Fruit fly (Drosophila melanogaster) whole organism, embryonic: ENCODE results near the gene ebd1.

Source experiments
- Atf-2 ChIP-seq: fragments of 200-800 bp; sonication (Bioruptor generic); optimal IDR thresholded peaks from 2 replicates; lab custom pipeline; 2016; ENCODE audit warnings: missing biosample characterization, missing genetic modification characterization
- BEAF-32 ChIP-seq: fragments of 200-800 bp; sonication (Bioruptor generic); optimal IDR thresholded peaks from 3 replicates; lab custom pipeline; 2017; ENCODE audit warnings: missing biosample characterization, missing genetic modification characterization, mild to moderate bottlenecking, moderate library complexity, missing genetic modification reagents
- CG10267 ChIP-seq: fragments of 200-800 bp; sonication (Bioruptor generic); optimal IDR thresholded peaks from 2 replicates; lab custom pipeline; 2018; ENCODE audit warnings: missing biosample characterization, mild to moderate bottlenecking, missing genetic modification characterization, moderate library complexity
- CG10654 ChIP-seq: fragments of 200-800 bp; sonication (Bioruptor generic); optimal IDR thresholded peaks from 2 replicates; lab custom pipeline; 2016; ENCODE audit warnings: missing biosample characterization, missing genetic modification characterization
- CG11456 ChIP-seq: fragments of 200-800 bp; sonication (Bioruptor generic); IDR thresholded peaks from 3 replicates; pipeline ENCODE4 v1.3.6; 2022; ENCODE audit warnings: missing biosample characterization, missing genetic modification characterization
- CG13624 ChIP-seq: fragments of 200-800 bp; sonication (Bioruptor generic); optimal IDR thresholded peaks from 2 replicates; lab custom pipeline; 2016; ENCODE audit warnings: missing biosample characterization, missing genetic modification characterization
- CG15011 ChIP-seq: fragments of 200-800 bp; sonication (Bioruptor generic); optimal IDR thresholded peaks from 3 replicates; lab custom pipeline; 2018; ENCODE audit warnings: missing biosample characterization, mild to moderate bottlenecking, missing genetic modification characterization
- CG16779 ChIP-seq: fragments of 200-800 bp; sonication (Bioruptor generic); IDR thresholded peaks from 2 replicates; pipeline ENCODE4 v1.3.6; 2022; ENCODE audit warnings: missing biosample characterization, missing genetic modification characterization
- CG2712 ChIP-seq: fragments of 200-800 bp; optimal IDR thresholded peaks from 3 replicates; lab custom pipeline; 2019; ENCODE audit warnings: missing biosample characterization, mild to moderate bottlenecking, missing genetic modification characterization, moderate library complexity
- CG30020 ChIP-seq: fragments of 200-800 bp; optimal IDR thresholded peaks from 2 replicates; lab custom pipeline; 2019; ENCODE audit warnings: missing biosample characterization, mild to moderate bottlenecking, missing genetic modification characterization, moderate library complexity
- CG32767 ChIP-seq: fragments of 200-800 bp; sonication (Bioruptor generic); IDR thresholded peaks from 2 replicates; pipeline ENCODE4 v1.3.6; 2022; ENCODE audit warnings: missing biosample characterization, missing genetic modification characterization
- CG33557 ChIP-seq: fragments of 200-800 bp; sonication (Bioruptor generic); optimal IDR thresholded peaks from 2 replicates; lab custom pipeline; 2019; ENCODE audit warnings: missing biosample characterization, mild to moderate bottlenecking, missing genetic modification characterization, moderate library complexity
- CG4730 ChIP-seq: fragments of 200-800 bp; sonication (Bioruptor generic); IDR thresholded peaks from 2 replicates; pipeline ENCODE4 v1.3.6; 2022; ENCODE audit warnings: missing biosample characterization, missing genetic modification characterization
- CG6654 ChIP-seq: fragments of 200-800 bp; sonication (Bioruptor generic); optimal IDR thresholded peaks from 2 replicates; lab custom pipeline; 2017; ENCODE audit warnings: missing biosample characterization, mild to moderate bottlenecking, missing genetic modification characterization
- CG6765 ChIP-seq: fragments of 200-800 bp; sonication (Bioruptor generic); optimal IDR thresholded peaks from 3 replicates; lab custom pipeline; 2017; ENCODE audit warnings: missing biosample characterization, mild to moderate bottlenecking, missing genetic modification characterization
- CG6813 ChIP-seq: fragments of 200-800 bp; sonication (Bioruptor generic); optimal IDR thresholded peaks from 2 replicates; lab custom pipeline; 2017; ENCODE audit warnings: missing biosample characterization, missing genetic modification characterization, mild to moderate bottlenecking, moderate library complexity, missing genetic modification reagents
- CG8765 ChIP-seq: fragments of 200-800 bp; sonication (Bioruptor generic); IDR thresholded peaks from 2 replicates; pipeline ENCODE4 v1.3.6; 2022; ENCODE audit warnings: missing biosample characterization, missing genetic modification characterization
- CG9817 ChIP-seq: fragments of 200-800 bp; sonication (Bioruptor generic); optimal IDR thresholded peaks from 2 replicates; lab custom pipeline; 2018; ENCODE audit warnings: missing biosample characterization, mild to moderate bottlenecking, missing genetic modification characterization, moderate library complexity
- ERR ChIP-seq: fragments of 200-800 bp; sonication (Bioruptor generic); optimal IDR thresholded peaks from 2 replicates; lab custom pipeline; 2016; ENCODE audit warnings: missing biosample characterization, missing genetic modification characterization
- Ets97D ChIP-seq: fragments of 200-800 bp; sonication (Bioruptor generic); optimal IDR thresholded peaks from 3 replicates; lab custom pipeline; 2016; ENCODE audit warnings: missing biosample characterization, missing genetic modification characterization
- HHEX ChIP-seq: fragments of 200-800 bp; sonication (Bioruptor generic); optimal IDR thresholded peaks from 3 replicates; lab custom pipeline; 2017; ENCODE audit warnings: missing biosample characterization, mild to moderate bottlenecking, missing genetic modification characterization, missing genetic modification reagents
- Hmr ChIP-seq: fragments of 200-800 bp; sonication (Bioruptor generic); optimal IDR thresholded peaks from 3 replicates; lab custom pipeline; 2017; ENCODE audit warnings: mild to moderate bottlenecking, missing biosample characterization, missing genetic modification reagents, missing genetic modification characterization
- Hsf ChIP-seq: fragments of 200-800 bp; sonication (Bioruptor generic); optimal IDR thresholded peaks from 3 replicates; lab custom pipeline; 2016; ENCODE audit warnings: missing biosample characterization, missing genetic modification characterization
- Jarid2 ChIP-seq: fragments of 200-800 bp; sonication (Bioruptor generic); optimal IDR thresholded peaks from 3 replicates; lab custom pipeline; 2017; ENCODE audit warnings: mild to moderate bottlenecking, missing biosample characterization, missing genetic modification reagents, missing genetic modification characterization
- Lhr ChIP-seq: fragments of 200-800 bp; sonication (Bioruptor generic); optimal IDR thresholded peaks from 3 replicates; lab custom pipeline; 2017; ENCODE audit warnings: mild to moderate bottlenecking, missing biosample characterization, missing genetic modification reagents, missing genetic modification characterization
- Lpt ChIP-seq: fragments of >200 bp; optimal IDR thresholded peaks from 2 replicates; lab custom pipeline; 2018; ENCODE audit warnings: missing biosample characterization, missing genetic modification characterization
- MTF-1 ChIP-seq: fragments of 200-800 bp; sonication (Bioruptor generic); optimal IDR thresholded peaks from 2 replicates; lab custom pipeline; 2018; ENCODE audit warnings: missing biosample characterization, mild to moderate bottlenecking, missing genetic modification characterization, borderline replicate concordance
- Mad ChIP-seq: fragments of 200-800 bp; sonication (Bioruptor generic); optimal IDR thresholded peaks from 2 replicates; lab custom pipeline; 2016; ENCODE audit warnings: missing biosample characterization, missing genetic modification characterization
- Max ChIP-seq: fragments of 200-800 bp; sonication (Bioruptor generic); optimal IDR thresholded peaks from 2 replicates; lab custom pipeline; 2016; ENCODE audit warnings: missing biosample characterization, mild to moderate bottlenecking, missing genetic modification characterization
- Myb ChIP-seq: fragments of 200-800 bp; sonication (Bioruptor generic); optimal IDR thresholded peaks from 2 replicates; lab custom pipeline; 2016; ENCODE audit warnings: missing biosample characterization, missing genetic modification characterization
- Nf-YA ChIP-seq: fragments of 200-800 bp; sonication (Bioruptor generic); IDR thresholded peaks from 2 replicates; pipeline ENCODE4 v1.3.6; 2022; ENCODE audit warnings: missing biosample characterization, missing genetic modification characterization
- Nf-YB ChIP-seq: fragments of 200-800 bp; sonication (Bioruptor generic); optimal IDR thresholded peaks from 3 replicates; lab custom pipeline; 2019; ENCODE audit warnings: missing biosample characterization, mild to moderate bottlenecking, missing genetic modification characterization, moderate library complexity
- PHDP ChIP-seq: fragments of 200-800 bp; sonication (Bioruptor generic); optimal IDR thresholded peaks from 3 replicates; lab custom pipeline; 2018; ENCODE audit warnings: missing biosample characterization, mild to moderate bottlenecking, missing genetic modification characterization, moderate library complexity
- Xrp1 ChIP-seq: fragments of 200-800 bp; sonication (Bioruptor generic); IDR thresholded peaks from 2 replicates; pipeline ENCODE4 v1.3.6; 2022; ENCODE audit warnings: missing biosample characterization, missing genetic modification characterization
- al ChIP-seq: fragments of 200-800 bp; sonication (Bioruptor generic); IDR thresholded peaks from 2 replicates; pipeline ENCODE4 v1.3.6; 2022; ENCODE audit warnings: missing biosample characterization, missing genetic modification characterization
- bigmax ChIP-seq: fragments of 200-800 bp; sonication (Bioruptor generic); optimal IDR thresholded peaks from 2 replicates; lab custom pipeline; 2018; ENCODE audit warnings: missing biosample characterization, mild to moderate bottlenecking, missing genetic modification characterization
- btn ChIP-seq: fragments of 200-800 bp; sonication (Bioruptor generic); optimal IDR thresholded peaks from 2 replicates; lab custom pipeline; 2016; ENCODE audit warnings: missing biosample characterization, missing genetic modification characterization
- crp ChIP-seq, 2 experiments: fragments of 200-800 bp; sonication (Bioruptor generic); optimal IDR thresholded peaks; 2 replicates in 1 of 2; 3 replicates in 1 of 2; lab custom pipeline; 2017; ENCODE audit warnings: missing biosample characterization in 2 of 2, missing genetic modification characterization in 2 of 2, mild to moderate bottlenecking in 1 of 2, moderate library complexity in 1 of 2
- dm ChIP-seq: fragments of 200-800 bp; sonication (Bioruptor generic); optimal IDR thresholded peaks from 3 replicates; lab custom pipeline; 2016; ENCODE audit warnings: missing biosample characterization, missing genetic modification characterization
- fd96Cb ChIP-seq: fragments of 200-800 bp; sonication (Bioruptor generic); optimal IDR thresholded peaks from 2 replicates; lab custom pipeline; 2018; ENCODE audit warnings: missing biosample characterization, mild to moderate bottlenecking, missing genetic modification characterization, moderate library complexity
- fu2 ChIP-seq: fragments of 200-800 bp; sonication (Bioruptor generic); optimal IDR thresholded peaks from 2 replicates; lab custom pipeline; 2016; ENCODE audit warnings: missing biosample characterization, missing genetic modification characterization
- grau ChIP-seq: fragments of 200-800 bp; optimal IDR thresholded peaks from 3 replicates; lab custom pipeline; 2019; ENCODE audit warnings: missing biosample characterization, mild to moderate bottlenecking, missing genetic modification characterization, moderate library complexity
- hb ChIP-seq: fragments of 200-800 bp; sonication (Bioruptor generic); IDR thresholded peaks from 3 replicates; pipeline ENCODE4 v1.3.6; 2022; ENCODE audit warnings: missing biosample characterization, missing genetic modification characterization; ENCODE audit not compliant: partially characterized antibody
- nerfin-1 ChIP-seq: fragments of 200-800 bp; sonication (Bioruptor generic); optimal IDR thresholded peaks from 3 replicates; lab custom pipeline; 2019; ENCODE audit warnings: missing biosample characterization, mild to moderate bottlenecking, missing genetic modification characterization, moderate library complexity
- nerfin-2 ChIP-seq: fragments of 200-800 bp; sonication (Bioruptor generic); IDR thresholded peaks from 2 replicates; pipeline ENCODE4 v1.3.6; 2022; ENCODE audit warnings: missing biosample characterization, missing genetic modification characterization; ENCODE audit not compliant: partially characterized antibody
- pnt ChIP-seq: fragments of 200-800 bp; sonication (Bioruptor generic); optimal IDR thresholded peaks from 3 replicates; lab custom pipeline; 2016; ENCODE audit warnings: missing biosample characterization, missing genetic modification characterization
- pros ChIP-seq: fragments of 200-800 bp; sonication (Bioruptor generic); optimal IDR thresholded peaks from 3 replicates; lab custom pipeline; 2019; ENCODE audit warnings: missing biosample characterization, mild to moderate bottlenecking, missing genetic modification characterization, moderate library complexity
- ranshi ChIP-seq: fragments of 200-800 bp; sonication (Bioruptor generic); IDR thresholded peaks from 2 replicates; pipeline ENCODE4 v1.3.6; 2022; ENCODE audit warnings: missing biosample characterization, missing genetic modification characterization
- run ChIP-seq: fragments of 200-800 bp; sonication (Bioruptor generic); optimal IDR thresholded peaks from 3 replicates; lab custom pipeline; 2018; ENCODE audit warnings: missing biosample characterization, mild to moderate bottlenecking, missing genetic modification characterization
- sens ChIP-seq: fragments of 200-800 bp; sonication (Bioruptor generic); peaks from one replicate; lab custom pipeline; 2016; ENCODE audit warnings: missing biosample characterization, missing genetic modification characterization
- wdn ChIP-seq: fragments of 200-800 bp; sonication (Bioruptor generic); IDR thresholded peaks from 2 replicates; pipeline ENCODE4 v1.3.6; 2022; ENCODE audit warnings: missing biosample characterization, missing genetic modification characterization
- yki ChIP-seq: fragments of >200 bp; optimal IDR thresholded peaks from 3 replicates; lab custom pipeline; 2018

Gene ebd1

dm6 chr3L:710345-710822, 25.0 kb upstream of the ebd1 start, which contains the start of gene CkIIalpha-i3 (continued):
- no peak for TF ChIP-seq grau (tag; lab: Kevin White, UChicago)
- TF ChIP-seq Xrp1 (GFP tag; lab: Robert Waterston, UW), result no peak
- TF ChIP-seq Myb (GFP tag; lab: Kevin White, UChicago), result no peak
- no peak for TF ChIP-seq CG13624 (GFP tag; lab: Kevin White, UChicago)
- peak; percentile 77 for TF ChIP-seq Lhr
- TF ChIP-seq Mad (GFP tag; lab: Kevin White, UChicago), result no peak
- TF ChIP-seq CG16779 (GFP tag; lab: Robert Waterston, UW), result no peak
- no peak for TF ChIP-seq HHEX (GFP tag; lab: Kevin White, UChicago)
- TF ChIP-seq pnt (GFP tag; lab: Kevin White, UChicago), result peak; percentile 4
- TF ChIP-seq CG15011, result no peak
- no peak for TF ChIP-seq bigmax (GFP tag; lab: Kevin White, UChicago)
- no peak for TF ChIP-seq Jarid2 (GFP tag; lab: Kevin White, UChicago)
- TF ChIP-seq CG2712 (tag; lab: Kevin White, UChicago), result peak; percentile 36
- no peak for TF ChIP-seq crp (GFP tag; optimal IDR thresholded peaks at IDR 0.05; lab: Kevin White, UChicago)
- TF ChIP-seq CG11456 (GFP tag; lab: Robert Waterston, UW), result no peak
- no peak for TF ChIP-seq Max (GFP tag; lab: Kevin White, UChicago)
- TF ChIP-seq CG4730 (GFP tag; lab: Robert Waterston, UW), result no peak
- no peak for TF ChIP-seq CG9817 (tag; lab: Kevin White, UChicago)
- TF ChIP-seq CG8765 (GFP tag; lab: Robert Waterston, UW), result no peak
- peak; percentile 54 for TF ChIP-seq Hmr (GFP tag; lab: Kevin White, UChicago)
- TF ChIP-seq ERR, result no peak
- TF ChIP-seq MTF-1 (GFP tag; lab: Kevin White, UChicago), result no peak
- TF ChIP-seq fu2, result no peak
- TF ChIP-seq Nf-YA (GFP tag; lab: Robert Waterston, UW), result no peak
- TF ChIP-seq wdn (GFP tag; lab: Robert Waterston, UW), result no peak
- no peak for TF ChIP-seq fd96Cb (tag; lab: Kevin White, UChicago)
- TF ChIP-seq pros (GFP tag; lab: Kevin White, UChicago), result no peak
- TF ChIP-seq Lpt (GFP tag; lab: Kevin White, UChicago), result no peak
- no peak for TF ChIP-seq yki (lab: Kevin White, UChicago)
- TF ChIP-seq BEAF-32 (GFP tag; lab: Kevin White, UChicago), result peak; percentile 16
- no peak for TF ChIP-seq nerfin-2
- TF ChIP-seq CG33557 (GFP tag; lab: Kevin White, UChicago), result no peak
- TF ChIP-seq dm (GFP tag; lab: Kevin White, UChicago), result no peak
- peak; percentile 38 for TF ChIP-seq sens (GFP tag; lab: Kevin White, UChicago)
- no peak for TF ChIP-seq run (tag; lab: Kevin White, UChicago)
- no peak for TF ChIP-seq CG32767
- no peak for TF ChIP-seq btn (GFP tag; lab: Kevin White, UChicago)
- no peak for TF ChIP-seq Nf-YB (GFP tag; lab: Kevin White, UChicago)
- no peak for TF ChIP-seq Atf-2 (GFP tag; lab: Kevin White, UChicago)
- no peak for TF ChIP-seq al
- TF ChIP-seq CG30020 (tag; lab: Kevin White, UChicago), result no peak
- TF ChIP-seq hb (GFP tag; lab: Robert Waterston, UW), result no peak
- TF ChIP-seq Ets97D (GFP tag; lab: Kevin White, UChicago), result peak; percentile 18
- TF ChIP-seq CG10267, result peak; percentile 14
- no peak for TF ChIP-seq CG10654 (GFP tag; lab: Kevin White, UChicago)
- TF ChIP-seq CG6765, result no peak
- no peak for TF ChIP-seq CG6813 (GFP tag; lab: Kevin White, UChicago)
- TF ChIP-seq ranshi (GFP tag; lab: Robert Waterston, UW), result no peak
- no peak for TF ChIP-seq PHDP (tag; lab: Kevin White, UChicago)
- no peak for TF ChIP-seq Hsf (GFP tag; lab: Kevin White, UChicago)
- peak; percentile 69 for TF ChIP-seq nerfin-1
- no peak for TF ChIP-seq CG6654 (GFP tag; lab: Kevin White, UChicago)
